Worm (Caenorhabditis elegans): ENCODE results near the gene stdh-1.

DNA sequence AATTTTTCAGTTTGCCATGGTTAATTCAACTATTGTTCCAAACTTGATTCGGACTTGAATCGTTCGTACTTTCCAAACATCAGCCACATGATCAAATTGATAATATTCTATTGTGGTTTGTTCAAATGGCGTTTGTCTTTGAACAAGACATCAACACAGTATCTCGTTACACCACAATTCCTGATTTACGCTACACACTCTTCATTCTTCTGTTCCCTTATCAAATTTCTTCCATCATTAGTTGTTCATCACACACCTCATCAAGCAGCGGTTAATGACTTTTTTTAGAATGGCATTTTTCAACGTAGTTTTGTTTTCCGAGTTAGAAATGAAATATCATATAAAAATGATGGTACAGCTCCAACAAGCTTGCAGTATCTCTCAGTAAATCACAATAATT is 28.1 kb upstream of the stdh-1 start:
- TF ChIP-seq tra-4 (tag; optimal IDR thresholded peaks at IDR 0.05) (no peak), ceh-36 (tag; optimal IDR thresholded peaks at IDR 0.05) (no peak), F13C5.2 (tag; optimal IDR thresholded peaks at IDR 0.05) (no peak), scrt-1 (GFP tag; IDR thresholded peaks at IDR 0.05) (no peak), ama-1 (optimal IDR thresholded peaks at IDR 0.05) (no peak), hmbx-1 (tag; optimal IDR thresholded peaks at IDR 0.05) (no peak), tbx-11 (GFP tag; IDR thresholded peaks at IDR 0.05) (no peak), flt-1 (GFP tag; IDR thresholded peaks at IDR 0.05) (no peak)

Measured in whole organism, early embryonic.